Fruit fly (Drosophila melanogaster) whole organism, embryonic: ENCODE measurements around the gene betaGlu.

Experiments used
- Abd-B ChIP-seq: fragments of 200-800 bp; sonication (Bioruptor generic); optimal IDR thresholded peaks from 2 replicates; lab custom pipeline; 2018; ENCODE audit warnings: missing biosample characterization, mild to moderate bottlenecking, missing genetic modification characterization, moderate library complexity
- Antp ChIP-seq: fragments of 200-800 bp; sonication (Bioruptor generic); optimal IDR thresholded peaks from 3 replicates; lab custom pipeline; 2016; ENCODE audit warnings: missing biosample characterization, missing genetic modification characterization
- Awh ChIP-seq: fragments of 200-800 bp; sonication (Bioruptor generic); IDR thresholded peaks from 2 replicates; pipeline ENCODE4, ENCODE4 v1.3.6; 2022; ENCODE audit warnings: missing biosample characterization, missing genetic modification characterization
- B-H2 ChIP-seq: fragments of 200-800 bp; sonication (Bioruptor generic); optimal IDR thresholded peaks from 2 replicates; lab custom pipeline; 2018; ENCODE audit warnings: missing biosample characterization, mild to moderate bottlenecking, missing genetic modification characterization
- Bteb2 ChIP-seq: fragments of 200-800 bp; sonication (Bioruptor generic); optimal IDR thresholded peaks from 2 replicates; lab custom pipeline; 2016; ENCODE audit warnings: missing biosample characterization, missing genetic modification characterization
- CG10147 ChIP-seq: fragments of 200-800 bp; sonication (Bioruptor generic); optimal IDR thresholded peaks from 2 replicates; lab custom pipeline; 2019; ENCODE audit warnings: missing biosample characterization, mild to moderate bottlenecking, missing genetic modification characterization, moderate library complexity
- CG10366 ChIP-seq: fragments of 200-800 bp; sonication (Bioruptor generic); IDR thresholded peaks from 2 replicates; pipeline ENCODE4 v1.3.6; 2022; ENCODE audit warnings: missing biosample characterization, missing genetic modification characterization
- CG11247 ChIP-seq: fragments of 200-800 bp; sonication (Bioruptor generic); IDR thresholded peaks from 2 replicates; pipeline ENCODE4 v1.3.6; 2022; ENCODE audit warnings: missing biosample characterization, missing genetic modification characterization
- CG1233 ChIP-seq: fragments of 200-800 bp; sonication (Bioruptor generic); optimal IDR thresholded peaks from 4 replicates; lab custom pipeline; 2018; ENCODE audit warnings: missing biosample characterization, mild to moderate bottlenecking, missing genetic modification characterization
- CG13296 ChIP-seq: fragments of 200-800 bp; sonication (Bioruptor generic); optimal IDR thresholded peaks from 3 replicates; lab custom pipeline; 2018; ENCODE audit warnings: missing biosample characterization, mild to moderate bottlenecking, missing genetic modification characterization
- CG15011 ChIP-seq: fragments of 200-800 bp; sonication (Bioruptor generic); optimal IDR thresholded peaks from 3 replicates; lab custom pipeline; 2018; ENCODE audit warnings: missing biosample characterization, mild to moderate bottlenecking, missing genetic modification characterization
- CG15601 ChIP-seq: fragments of 200-800 bp; sonication (Bioruptor generic); optimal IDR thresholded peaks from 3 replicates; lab custom pipeline; 2019; ENCODE audit warnings: missing biosample characterization, mild to moderate bottlenecking, missing genetic modification characterization, moderate library complexity
- CG2120 ChIP-seq: fragments of 200-800 bp; sonication (Bioruptor generic); optimal IDR thresholded peaks from 3 replicates; lab custom pipeline; 2016; ENCODE audit warnings: missing biosample characterization, missing genetic modification characterization
- CG2889 ChIP-seq: fragments of 200-800 bp; sonication (Bioruptor generic); IDR thresholded peaks from 3 replicates; pipeline ENCODE4 v1.3.6; 2022; ENCODE audit warnings: missing biosample characterization, missing genetic modification characterization
- CG30020 ChIP-seq: fragments of 200-800 bp; optimal IDR thresholded peaks from 2 replicates; lab custom pipeline; 2019; ENCODE audit warnings: missing biosample characterization, mild to moderate bottlenecking, missing genetic modification characterization, moderate library complexity
- CG43689 ChIP-seq: fragments of 200-800 bp; sonication (Bioruptor generic); IDR thresholded peaks from 2 replicates; pipeline ENCODE4 v1.3.6; 2022; ENCODE audit warnings: missing biosample characterization, missing genetic modification characterization
- CG4730 ChIP-seq: fragments of 200-800 bp; sonication (Bioruptor generic); IDR thresholded peaks from 2 replicates; pipeline ENCODE4 v1.3.6; 2022; ENCODE audit warnings: missing biosample characterization, missing genetic modification characterization
- CG4820 ChIP-seq: fragments of 200-800 bp; sonication (Bioruptor generic); optimal IDR thresholded peaks from 3 replicates; lab custom pipeline; 2016; ENCODE audit warnings: missing biosample characterization, missing genetic modification characterization
- CG6765 ChIP-seq: fragments of 200-800 bp; sonication (Bioruptor generic); optimal IDR thresholded peaks from 3 replicates; lab custom pipeline; 2017; ENCODE audit warnings: missing biosample characterization, mild to moderate bottlenecking, missing genetic modification characterization
- CG6791 ChIP-seq: fragments of 200-800 bp; sonication (Bioruptor generic); IDR thresholded peaks from 3 replicates; pipeline ENCODE4 v1.3.6; 2022; ENCODE audit warnings: missing biosample characterization, missing genetic modification characterization; ENCODE audit not compliant: partially characterized antibody
- CG7928 ChIP-seq: fragments of 200-800 bp; sonication (Bioruptor generic); optimal IDR thresholded peaks from 2 replicates; lab custom pipeline; 2017; ENCODE audit warnings: missing biosample characterization, mild to moderate bottlenecking, missing genetic modification characterization
- CG8281 ChIP-seq: fragments of 200-800 bp; sonication (Bioruptor generic); optimal IDR thresholded peaks from 2 replicates; lab custom pipeline; 2018; ENCODE audit warnings: missing biosample characterization, mild to moderate bottlenecking, missing genetic modification characterization, moderate library complexity
- CG8290 ChIP-seq, 3 experiments: fragments of 200-800 bp; sonication (Bioruptor generic); optimal IDR thresholded peaks; 2 replicates each; lab custom pipeline; 2016 to 2019; ENCODE audit warnings: missing biosample characterization in 3 of 3, missing genetic modification characterization in 3 of 3, mild to moderate bottlenecking in 2 of 3, moderate library complexity in 1 of 3
- CG8359 ChIP-seq: fragments of 200-800 bp; sonication (Bioruptor generic); optimal IDR thresholded peaks from 2 replicates; lab custom pipeline; 2017; ENCODE audit warnings: missing biosample characterization, mild to moderate bottlenecking, missing genetic modification characterization, borderline replicate concordance
- CTCF ChIP-seq: fragments of 200-800 bp; sonication (Bioruptor generic); optimal IDR thresholded peaks from 2 replicates; lab custom pipeline; 2017; ENCODE audit warnings: missing biosample characterization, mild to moderate bottlenecking, missing genetic modification characterization, moderate library complexity
- Dip3 ChIP-seq: fragments of 200-800 bp; sonication (Bioruptor generic); optimal IDR thresholded peaks from 3 replicates; lab custom pipeline; 2016; ENCODE audit warnings: missing biosample characterization, missing genetic modification characterization
- Drgx ChIP-seq: fragments of 200-800 bp; sonication (Bioruptor generic); IDR thresholded peaks from 2 replicates; pipeline ENCODE4 v1.3.6; 2022; ENCODE audit warnings: missing biosample characterization, missing genetic modification characterization
- Fer1 ChIP-seq: fragments of 200-800 bp; sonication (Bioruptor generic); optimal IDR thresholded peaks from 2 replicates; lab custom pipeline; 2017; ENCODE audit warnings: missing biosample characterization, mild to moderate bottlenecking, missing genetic modification characterization
- H2.0 ChIP-seq: fragments of 200-800 bp; sonication (Bioruptor generic); IDR thresholded peaks from 2 replicates; pipeline ENCODE4 v1.3.6; 2022; ENCODE audit warnings: missing biosample characterization, missing genetic modification characterization
- Hand ChIP-seq: fragments of 200-800 bp; sonication (Bioruptor generic); optimal IDR thresholded peaks from 2 replicates; lab custom pipeline; 2017; ENCODE audit warnings: mild to moderate bottlenecking, missing biosample characterization, missing genetic modification reagents, missing genetic modification characterization
- Sry-δ ChIP-seq: fragments of 200-800 bp; sonication (Bioruptor generic); optimal IDR thresholded peaks from 2 replicates; lab custom pipeline; 2016; ENCODE audit warnings: missing biosample characterization, missing genetic modification characterization
- bsh ChIP-seq, 2 experiments: fragments of 200-800 bp; sonication (Bioruptor generic); optimal IDR thresholded peaks; 2 replicates each; lab custom pipeline; 2017 to 2018; ENCODE audit warnings: mild to moderate bottlenecking in 2 of 2, missing biosample characterization in 2 of 2, missing genetic modification characterization in 2 of 2, moderate library complexity in 1 of 2
- btn ChIP-seq: fragments of 200-800 bp; sonication (Bioruptor generic); optimal IDR thresholded peaks from 2 replicates; lab custom pipeline; 2016; ENCODE audit warnings: missing biosample characterization, missing genetic modification characterization
- chn ChIP-seq: fragments of 200-800 bp; sonication (Bioruptor generic); optimal IDR thresholded peaks from 2 replicates; lab custom pipeline; 2016; ENCODE audit warnings: missing biosample characterization, missing genetic modification characterization
- fd102C ChIP-seq: fragments of 200-800 bp; sonication (Bioruptor generic); optimal IDR thresholded peaks from 2 replicates; lab custom pipeline; 2018; ENCODE audit warnings: missing biosample characterization, mild to moderate bottlenecking, missing genetic modification characterization, moderate library complexity
- gce ChIP-seq: fragments of 200-800 bp; sonication (Bioruptor generic); IDR thresholded peaks from 3 replicates; pipeline ENCODE4 v1.3.6; 2022; ENCODE audit warnings: missing biosample characterization, missing genetic modification characterization
- nmo ChIP-seq: fragments of 200-800 bp; sonication (Bioruptor generic); optimal IDR thresholded peaks from 2 replicates; lab custom pipeline; 2018; ENCODE audit warnings: missing biosample characterization, mild to moderate bottlenecking, missing genetic modification characterization, moderate library complexity
- sisA ChIP-seq: fragments of 200-800 bp; sonication (Bioruptor generic); IDR thresholded peaks from 2 replicates; pipeline ENCODE4 v1.3.6; 2022; ENCODE audit warnings: missing biosample characterization, missing genetic modification characterization
- so ChIP-seq: fragments of 200-800 bp; sonication (Bioruptor generic); IDR thresholded peaks from 3 replicates; pipeline ENCODE4 v1.3.6; 2022; ENCODE audit warnings: missing biosample characterization, missing genetic modification characterization
- tin ChIP-seq: fragments of 200-800 bp; sonication (Bioruptor generic); optimal IDR thresholded peaks from 3 replicates; lab custom pipeline; 2016; ENCODE audit warnings: missing biosample characterization, missing genetic modification characterization

betaGlu gene

DNA sequence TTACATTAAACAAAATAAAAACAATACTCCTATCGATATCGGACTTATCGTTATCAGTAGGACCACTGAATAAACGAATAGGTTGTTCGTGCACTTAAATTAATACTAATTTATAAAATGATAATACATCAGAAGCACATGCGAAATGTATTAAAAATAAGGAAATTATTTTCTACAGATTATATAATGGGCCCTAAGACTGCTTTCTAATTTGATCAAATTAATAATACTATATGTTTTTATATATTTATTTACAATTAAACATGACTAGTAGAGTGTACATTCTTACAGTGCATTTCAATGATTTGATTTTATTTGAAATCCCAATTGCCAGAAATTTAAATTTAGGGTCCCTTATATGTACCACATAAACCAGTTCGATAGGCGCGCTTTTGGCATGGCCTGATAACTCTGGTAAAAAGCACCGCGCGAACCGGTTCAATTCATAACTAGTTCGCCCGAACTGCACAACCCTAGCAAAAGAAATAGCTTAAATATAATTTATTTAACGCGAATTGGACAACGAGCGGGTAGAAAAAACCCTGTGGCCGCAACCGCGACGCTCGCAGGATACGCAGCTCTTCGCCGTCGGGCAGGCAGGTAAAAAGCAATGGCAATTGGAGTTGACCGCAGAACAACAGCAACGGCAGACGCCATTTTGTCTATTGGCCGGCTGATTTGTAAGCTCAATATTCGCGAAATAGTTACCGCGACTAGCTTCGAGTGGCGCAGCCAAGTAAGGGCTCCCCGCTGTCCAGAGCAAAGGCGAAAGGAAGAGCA is 5.1 kb upstream of the betaGlu start, which contains the start of the genes CG2126 and faf (continued):
- TF ChIP-seq btn (GFP tag; lab: Kevin White, UChicago): no peak
- peak; percentile 61 for TF ChIP-seq CG4820 (GFP tag; lab: Kevin White, UChicago)
- TF ChIP-seq CG10147 (GFP tag; lab: Kevin White, UChicago): peak; percentile 60
- peak; percentile 69 for TF ChIP-seq CG10366 (GFP tag; lab: Robert Waterston, UW)
- peak; percentile 44 for TF ChIP-seq CG8290 (GFP tag; optimal IDR thresholded peaks at IDR 0.05; lab: Kevin White, UChicago)
- TF ChIP-seq CG8290 (tag; optimal IDR thresholded peaks at IDR 0.05; lab: Kevin White, UChicago): no peak
- peak; percentile 23 for TF ChIP-seq Hand
- no peak for TF ChIP-seq CTCF (GFP tag; lab: Kevin White, UChicago)
- peak; percentile 84 for TF ChIP-seq B-H2 (GFP tag; lab: Kevin White, UChicago)
- peak; percentile 76 for TF ChIP-seq CG13296 (GFP tag; lab: Kevin White, UChicago)
- TF ChIP-seq so (GFP tag; lab: Robert Waterston, UW): peak; percentile 37; the same call in 1 of the 3 replicates
- peak; percentile 61 for TF ChIP-seq Dip3 (GFP tag; lab: Kevin White, UChicago)
- peak; percentile 58 for TF ChIP-seq Antp (GFP tag; lab: Kevin White, UChicago)
- no peak for TF ChIP-seq CG43689 (GFP tag; lab: Robert Waterston, UW)
- peak; percentile 78 for TF ChIP-seq H2.0 (GFP tag; lab: Robert Waterston, UW)

DNA sequence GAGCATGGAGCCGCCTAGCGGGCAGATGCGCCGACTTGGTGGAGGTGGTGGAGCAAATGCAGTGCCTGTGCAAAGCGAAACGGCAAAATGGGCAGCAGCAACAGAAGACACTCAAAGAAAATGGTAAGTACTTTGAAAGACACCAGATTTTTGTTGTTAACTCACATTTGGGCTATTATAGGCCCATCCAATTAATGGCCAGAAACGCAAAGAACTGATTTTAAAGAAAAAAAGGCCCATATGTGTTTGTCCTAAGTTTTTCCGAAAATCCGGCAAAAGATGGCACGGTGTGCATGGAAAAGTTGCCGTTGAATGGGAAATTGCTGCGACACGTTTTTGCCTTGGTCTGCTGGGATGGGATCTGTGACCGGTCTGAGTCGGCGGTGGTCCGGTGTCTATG is 3.5 kb downstream of the betaGlu start:
- no peak for TF ChIP-seq chn (GFP tag; lab: Kevin White, UChicago)
- TF ChIP-seq CG15601: no peak
- TF ChIP-seq Fer1 (GFP tag; lab: Kevin White, UChicago): no peak
- TF ChIP-seq nmo: no peak
- TF ChIP-seq CG11247 (GFP tag; lab: Robert Waterston, UW): no peak
- TF ChIP-seq Bteb2 (GFP tag; lab: Kevin White, UChicago): no peak
- TF ChIP-seq Drgx (GFP tag; lab: Robert Waterston, UW): peak; percentile 86
- no peak for TF ChIP-seq CG6765 (GFP tag; lab: Kevin White, UChicago)
- TF ChIP-seq CG7928 (GFP tag; lab: Kevin White, UChicago): no peak
- TF ChIP-seq CG8281 (tag; lab: Kevin White, UChicago): no peak
- no peak for TF ChIP-seq CG2889
- TF ChIP-seq Abd-B: no peak
- no peak for TF ChIP-seq tin (GFP tag; lab: Kevin White, UChicago)
- no peak for TF ChIP-seq Sry-δ
- no peak for TF ChIP-seq Awh (GFP tag; lab: Robert Waterston, UW)
- TF ChIP-seq CG4730 (GFP tag; lab: Robert Waterston, UW): no peak
- no peak for TF ChIP-seq sisA (GFP tag; lab: Robert Waterston, UW)
- 0 out of 3 replicates have a peak, but pooled peaks have one; percentile 42 for TF ChIP-seq CG6791 (GFP tag; lab: Robert Waterston, UW)
- no peak for TF ChIP-seq CG1233
- TF ChIP-seq CG30020 (tag; lab: Kevin White, UChicago): no peak
- no peak for TF ChIP-seq CG15011 (GFP tag; lab: Kevin White, UChicago)
- TF ChIP-seq bsh (GFP tag; optimal IDR thresholded peaks at IDR 0.05; lab: Kevin White, UChicago): peak in 1 of 2 experiments; percentile 46
- no peak for TF ChIP-seq CG8359
- no peak for TF ChIP-seq fd102C
- TF ChIP-seq gce (GFP tag; lab: Robert Waterston, UW): no peak
- TF ChIP-seq Dip3 (GFP tag; lab: Kevin White, UChicago): no peak
- TF ChIP-seq CG2120 (GFP tag; lab: Kevin White, UChicago): no peak
